Worm (Caenorhabditis elegans) whole organism, late embryonic: ENCODE data around the gene kin-4.

Experiments used
- ceh-14 ChIP-seq: sonication (generic microtip); optimal IDR thresholded peaks from 2 replicates; lab custom pipeline; 2016; ENCODE audit warnings: missing genotype, missing genetic modification characterization, missing compliant biosample characterization
- ceh-19 ChIP-seq: fragments of 200-800 bp; sonication (Bioruptor generic); optimal IDR thresholded peaks from 2 replicates; lab custom pipeline; 2018; ENCODE audit warnings: mild to moderate bottlenecking, missing genetic modification characterization, missing compliant biosample characterization
- ceh-31 ChIP-seq: sonication (generic microtip); optimal IDR thresholded peaks from 2 replicates; lab custom pipeline; 2016; ENCODE audit warnings: missing genetic modification characterization, missing compliant biosample characterization
- ceh-48 ChIP-seq: sonication (generic microtip); optimal IDR thresholded peaks from 2 replicates; lab custom pipeline; 2016; ENCODE audit warnings: missing genetic modification characterization, inconsistent platforms, missing compliant biosample characterization
- fkh-10 ChIP-seq: fragments of 150-350 bp; optimal IDR thresholded peaks from 2 replicates; lab custom pipeline; 2014; ENCODE audit warnings: missing biosample characterization, missing genetic modification reagents, missing genetic modification characterization
- nfya-1 ChIP-seq: sonication (generic microtip); optimal IDR thresholded peaks from 2 replicates; lab custom pipeline; 2017; ENCODE audit warnings: missing genetic modification characterization, mild to moderate bottlenecking, missing compliant biosample characterization, antibody characterized with exemption, moderate library complexity
- nhr-11 ChIP-seq: fragments of 150-350 bp; optimal IDR thresholded peaks from 2 replicates; lab custom pipeline; 2014; ENCODE audit warnings: missing biosample characterization, missing genetic modification characterization
- unc-42 ChIP-seq: sonication (generic microtip); optimal IDR thresholded peaks from 2 replicates; lab custom pipeline; 2016; ENCODE audit warnings: missing genotype, missing genetic modification characterization, missing compliant biosample characterization
- zip-5 ChIP-seq: sonication (generic microtip); optimal IDR thresholded peaks from 2 replicates; lab custom pipeline; 2016; ENCODE audit warnings: missing genetic modification characterization, missing compliant biosample characterization

kin-4 gene

ce11 chrIV:11494924-11495323 lies 69.4 kb downstream of the kin-4 start:
- TF ChIP-seq nhr-11 (tag; lab: Kevin White, UChicago) (no peak), zip-5 (no peak), fkh-10 (no peak), ceh-31 (tag; lab: Kevin White, UChicago) (peak; percentile 10), ceh-14 (tag; lab: Kevin White, UChicago) (no peak), nfya-1 (tag; lab: Kevin White, UChicago) (no peak), ceh-19 (GFP tag; lab: Kevin White, UChicago) (peak; percentile 14), ceh-48 (tag; lab: Kevin White, UChicago) (peak; percentile 50), unc-42 (tag; lab: Kevin White, UChicago) (peak; percentile 64)
